Worm (Caenorhabditis elegans): ENCODE results near the gene C14C11.4.

DNA sequence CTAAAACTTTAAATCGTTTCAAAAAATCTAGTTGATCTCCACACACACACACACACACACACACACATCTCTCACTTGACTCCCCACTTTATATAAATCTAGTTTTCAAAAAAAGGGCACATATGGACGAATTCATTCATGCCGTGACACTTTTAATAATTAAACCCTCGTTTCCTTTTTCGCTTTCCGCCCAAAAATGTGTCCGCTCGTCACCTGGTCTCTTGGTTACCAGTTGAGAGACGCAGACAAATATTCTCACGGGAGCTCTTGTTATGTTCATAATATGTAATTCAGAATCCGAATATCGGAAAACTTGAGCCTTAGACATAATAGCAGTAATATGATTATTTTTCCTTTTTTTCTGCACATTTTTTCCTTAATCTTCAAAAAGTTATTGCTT is 4.5 kb downstream of the C14C11.4 start:
- no peak for TF ChIP-seq bed-1 (GFP tag; IDR thresholded peaks at IDR 0.05)
- TF ChIP-seq him-1 (tag; optimal IDR thresholded peaks at IDR 0.05): no peak
- no peak for TF ChIP-seq sptf-2 (GFP tag; optimal IDR thresholded peaks at IDR 0.05)
- no peak for TF ChIP-seq F49E8.2 (tag; optimal IDR thresholded peaks at IDR 0.05; ENCODE audit: insufficient read depth)
- no peak for TF ChIP-seq nfyb-1 (GFP tag; IDR thresholded peaks at IDR 0.05)
- no peak for TF ChIP-seq unc-130 (GFP tag; optimal IDR thresholded peaks at IDR 0.05)
